Fruit fly (Drosophila melanogaster): ENCODE data around the gene CG31510.
A peak's percentile ranks its signal among the peaks of the same experiment; 100 is the strongest.

The CG31510 gene

DNA sequence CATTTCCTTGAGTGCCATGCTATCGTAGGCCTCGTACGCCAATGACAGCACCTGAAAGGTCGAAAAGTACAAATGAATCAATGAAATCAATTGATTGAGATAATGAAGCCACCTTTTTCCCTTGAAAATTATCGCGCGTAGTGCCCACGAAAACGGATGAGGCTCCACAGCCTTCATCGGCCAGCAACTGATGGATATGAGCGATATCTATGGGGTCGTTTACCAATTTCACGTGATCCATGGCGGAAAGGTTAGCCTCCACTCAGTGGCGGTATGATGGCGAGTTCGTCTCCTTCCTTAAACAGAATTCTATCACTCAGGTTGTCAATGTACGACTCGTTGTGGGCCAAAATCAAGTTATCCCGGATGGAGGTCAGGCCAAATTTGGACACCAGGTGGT, 4.1 kb upstream of the CG31510 start:
- TF ChIP-seq slp2 (GFP tag; optimal IDR thresholded peaks at IDR 0.05) (no peak), CG10462 (GFP tag; optimal IDR thresholded peaks at IDR 0.05) (no peak), mam (GFP tag; optimal IDR thresholded peaks at IDR 0.05) (no peak), Ets65A (GFP tag) (peak; percentile 4), ash1 (GFP tag; optimal IDR thresholded peaks at IDR 0.05) (no peak), CG18262 (tag; optimal IDR thresholded peaks at IDR 0.05) (no peak), HmgD (GFP tag; optimal IDR thresholded peaks at IDR 0.05) (no peak), psq (GFP tag; optimal IDR thresholded peaks at IDR 0.05) (no peak), MTF-1 (GFP tag; optimal IDR thresholded peaks at IDR 0.05; ENCODE audit: borderline replicate concordance) (no peak), CG15073 (GFP tag; optimal IDR thresholded peaks at IDR 0.05) (no peak), CG3065 (GFP tag; optimal IDR thresholded peaks at IDR 0.05) (no peak), Stat92E (GFP tag; optimal IDR thresholded peaks at IDR 0.05) (no peak), sc (optimal IDR thresholded peaks at IDR 0.05) (no peak), sc (GFP tag; optimal IDR thresholded peaks at IDR 0.05) (no peak), pros (GFP tag; optimal IDR thresholded peaks at IDR 0.05) (no peak), cwo (GFP tag; optimal IDR thresholded peaks at IDR 0.05) (peak; percentile 42), CG31388 (GFP tag; optimal IDR thresholded peaks at IDR 0.05) (no peak), CG8281 (tag; optimal IDR thresholded peaks at IDR 0.05) (peak; percentile 64), sim (GFP tag; IDR thresholded peaks at IDR 0.05) (no peak), CG42726 (GFP tag; IDR thresholded peaks at IDR 0.05; ENCODE audit: partially characterized antibody) (no peak), CG12299 (tag; optimal IDR thresholded peaks at IDR 0.05) (no peak), stc (GFP tag; IDR thresholded peaks at IDR 0.05) (no peak), mirr (GFP tag; optimal IDR thresholded peaks at IDR 0.05) (peak; percentile 6), bab2 (GFP tag; optimal IDR thresholded peaks at IDR 0.05) (no peak), CG11247 (GFP tag; IDR thresholded peaks at IDR 0.05) (0 out of 2 replicates have a peak, but pooled peaks have one; percentile 7), Xbp1 (GFP tag; optimal IDR thresholded peaks at IDR 0.05) (no peak), NC2α (GFP tag; optimal IDR thresholded peaks at IDR 0.05) (no peak), CG13424 (tag; optimal IDR thresholded peaks at IDR 0.05) (no peak), CG2875 (GFP tag; optimal IDR thresholded peaks at IDR 0.05) (no peak), grn (GFP tag; optimal IDR thresholded peaks at IDR 0.05) (peak; percentile 19), fd64A (GFP tag; optimal IDR thresholded peaks at IDR 0.05) (no peak), exex (tag; optimal IDR thresholded peaks at IDR 0.05) (peak; percentile 23)

dm6 chr3R:25123262-25123661, 542 bp upstream of the CG31510 start, which contains the start of gene vig2:
TSS of gene vig2 (plus strand) at chr3R:25123373.
- TF ChIP-seq Rfx (GFP tag; IDR thresholded peaks at IDR 0.05) (peak; percentile 93), B-H2 (GFP tag; optimal IDR thresholded peaks at IDR 0.05) (peak; percentile 3), tin (GFP tag; optimal IDR thresholded peaks at IDR 0.05) (peak; percentile 3), MBD-R2 (GFP tag; IDR thresholded peaks at IDR 0.05) (peak; percentile 58), CG13624 (GFP tag; optimal IDR thresholded peaks at IDR 0.05) (peak; percentile 18), z (GFP tag; IDR thresholded peaks at IDR 0.05) (0 out of 3 replicates have a peak, but pooled peaks have one; percentile 33), CG16813 (GFP tag; IDR thresholded peaks at IDR 0.05; ENCODE audit: partially characterized antibody) (peak; percentile 91), CG17385 (GFP tag; optimal IDR thresholded peaks at IDR 0.05) (peak; percentile 60), gem (tag; optimal IDR thresholded peaks at IDR 0.05) (peak; percentile 13), zen (tag; optimal IDR thresholded peaks at IDR 0.05) (peak; percentile 78), CG11085 (GFP tag; IDR thresholded peaks at IDR 0.05) (peak; percentile 93), dm (GFP tag; optimal IDR thresholded peaks at IDR 0.05) (peak; percentile 48), vvl (GFP tag; IDR thresholded peaks at IDR 0.05) (peak; percentile 88), zfh2 (GFP tag; optimal IDR thresholded peaks at IDR 0.05) (peak; percentile 10), CG3281 (GFP tag; optimal IDR thresholded peaks at IDR 0.05) (peak; percentile 62), chm (GFP tag; IDR thresholded peaks at IDR 0.05) (peak; percentile 93), Ptx1 (GFP tag; IDR thresholded peaks at IDR 0.05) (peak; percentile 70), hbn (GFP tag; IDR thresholded peaks at IDR 0.05; ENCODE audit: partially characterized antibody) (peak; percentile 57), Hsf (GFP tag; optimal IDR thresholded peaks at IDR 0.05) (peak; percentile 12), lola (GFP tag; optimal IDR thresholded peaks at IDR 0.05) (peak in 1 of 3 experiments; percentile 6), CG2712 (tag; optimal IDR thresholded peaks at IDR 0.05) (peak; percentile 15)
